Worm (Caenorhabditis elegans) whole organism, early embryonic: ENCODE results near the gene Y47D7A.17.

Experiments
- B0310.2 ChIP-seq: sonication (generic microtip); optimal IDR thresholded peaks from 2 replicates; lab custom pipeline; 2016; ENCODE audit warnings: mild to moderate bottlenecking, missing genetic modification characterization, missing compliant biosample characterization
- F13C5.2 ChIP-seq: sonication (generic microtip); optimal IDR thresholded peaks from 2 replicates; lab custom pipeline; 2017; ENCODE audit warnings: mild to moderate bottlenecking, missing genetic modification characterization, inconsistent platforms, missing compliant biosample characterization
- aly-1 ChIP-seq: sonication (generic microtip); optimal IDR thresholded peaks from 2 replicates; lab custom pipeline; 2016; ENCODE audit warnings: missing genetic modification characterization, missing compliant biosample characterization
- ama-1 ChIP-seq: fragments of 150-350 bp; optimal IDR thresholded peaks from 2 replicates; lab custom pipeline; 2014
- ceh-36 ChIP-seq: sonication (generic microtip); optimal IDR thresholded peaks from 2 replicates; lab custom pipeline; 2016; ENCODE audit warnings: missing genetic modification characterization, inconsistent platforms, missing compliant biosample characterization
- ets-7 ChIP-seq: sonication (generic microtip); optimal IDR thresholded peaks from 2 replicates; lab custom pipeline; 2016; ENCODE audit warnings: missing genotype, missing genetic modification characterization, missing compliant biosample characterization
- flt-1 ChIP-seq: fragments of 200-800 bp; sonication (Bioruptor generic); IDR thresholded peaks from 2 replicates; pipeline ENCODE4 v1.3.6; 2022; ENCODE audit warnings: missing genetic modification characterization, missing compliant biosample characterization
- hnd-1 ChIP-seq: sonication (generic microtip); optimal IDR thresholded peaks from 2 replicates; lab custom pipeline; 2016; ENCODE audit warnings: missing genetic modification characterization, missing compliant biosample characterization
- pes-1 ChIP-seq: fragments of 200-800 bp; sonication (Bioruptor generic); IDR thresholded peaks from 2 replicates; pipeline ENCODE4 v1.3.6; 2022; ENCODE audit warnings: missing genetic modification reagents, missing genetic modification characterization, missing compliant biosample characterization
- scrt-1 ChIP-seq: fragments of 200-800 bp; sonication (Bioruptor generic); IDR thresholded peaks from 2 replicates; pipeline ENCODE4 v1.3.6; 2022; ENCODE audit warnings: missing genetic modification characterization, missing compliant biosample characterization
- sea-1 ChIP-seq: fragments of 200-800 bp; sonication (Bioruptor generic); conservative IDR thresholded peaks from 2 replicates; pipeline ENCODE4 v1.3.6; 2022; ENCODE audit warnings: missing genetic modification characterization, missing compliant biosample characterization
- tbx-11 ChIP-seq: fragments of 200-800 bp; sonication (Bioruptor generic); IDR thresholded peaks from 2 replicates; pipeline ENCODE4 v1.3.6; 2022; ENCODE audit warnings: missing genetic modification characterization, missing compliant biosample characterization
- tbx-37 ChIP-seq: fragments of 200-800 bp; sonication (Bioruptor generic); conservative IDR thresholded peaks from 2 replicates; pipeline ENCODE4 v1.3.6; 2022; ENCODE audit warnings: missing genetic modification reagents, missing genetic modification characterization, missing compliant biosample characterization
- tra-4 ChIP-seq: sonication (generic microtip); optimal IDR thresholded peaks from 2 replicates; lab custom pipeline; 2017; ENCODE audit warnings: missing genetic modification characterization, missing compliant biosample characterization

- no peak for TF ChIP-seq ceh-36 (tag; lab: Kevin White, UChicago)
- TF ChIP-seq ama-1 (lab: Kevin White, UChicago) = no peak
- no peak for TF ChIP-seq F13C5.2
- no peak for TF ChIP-seq aly-1
- no peak for TF ChIP-seq pes-1 (GFP tag; lab: Robert Waterston, UW)
- no peak for TF ChIP-seq flt-1 (GFP tag; lab: Robert Waterston, UW)
- no peak for TF ChIP-seq tbx-11 (GFP tag; lab: Robert Waterston, UW)
- no peak for TF ChIP-seq tra-4 (tag; lab: Kevin White, UChicago)
- no peak for TF ChIP-seq tbx-37 (GFP tag; lab: Robert Waterston, UW)
- no peak for TF ChIP-seq scrt-1
- no peak for TF ChIP-seq ets-7 (tag; lab: Kevin White, UChicago)
- TF ChIP-seq B0310.2 (tag; lab: Kevin White, UChicago) = no peak
- TF ChIP-seq hnd-1 (tag; lab: Kevin White, UChicago) = no peak
- no peak for TF ChIP-seq sea-1 (GFP tag; lab: Robert Waterston, UW)
Observed at ce11 chrV:4437215-4437614, 25.6 kb upstream of the Y47D7A.17 start.
